Worm (Caenorhabditis elegans) whole organism, mixed stage, embryonic: ENCODE results near the gene F19C7.4.

ENCODE experiments used
- drap-1 ChIP-seq: fragments of 200-800 bp; sonication (Bioruptor generic); optimal IDR thresholded peaks from 3 replicates; lab custom pipeline; 2018; ENCODE audit warnings: mild to moderate bottlenecking, missing genetic modification characterization, missing compliant biosample characterization
- elt-3 ChIP-seq: fragments of 150-350 bp; optimal IDR thresholded peaks from 2 replicates; lab custom pipeline; 2014; ENCODE audit warnings: missing biosample characterization, missing genetic modification characterization
- snpc-4 ChIP-seq: fragments of 150-350 bp; optimal IDR thresholded peaks from 2 replicates; lab custom pipeline; 2014; ENCODE audit warnings: missing biosample characterization, missing genetic modification characterization
- ztf-11 ChIP-seq: fragments of 150-350 bp; optimal IDR thresholded peaks from 2 replicates; lab custom pipeline; 2014; ENCODE audit warnings: missing biosample characterization, missing genetic modification characterization

DNA sequence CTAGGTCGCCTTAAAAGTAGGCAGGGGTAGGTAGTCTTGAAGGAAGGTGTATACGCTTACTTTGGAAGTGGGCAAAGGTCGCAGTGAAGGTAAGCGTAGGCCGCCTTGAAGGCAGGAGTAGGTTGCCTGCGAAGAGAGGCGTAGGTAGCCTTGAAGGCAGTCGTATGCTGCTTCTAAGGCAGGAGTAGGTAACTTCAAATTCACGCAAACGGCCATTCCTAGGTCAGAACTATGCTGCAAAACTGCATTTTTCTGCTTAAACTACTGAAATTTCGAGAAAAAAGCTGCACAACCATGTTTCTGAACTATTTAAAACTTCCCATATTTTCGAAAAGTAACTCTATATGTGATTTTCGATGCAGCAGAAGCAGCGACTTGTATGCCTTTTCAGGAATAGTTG lies 23.2 kb upstream of the F19C7.4 start:
- TF ChIP-seq drap-1 (GFP tag; lab: Kevin White, UChicago) (no peak), elt-3 (no peak), snpc-4 (no peak), ztf-11 (tag; lab: Kevin White, UChicago) (no peak)
